Worm (Caenorhabditis elegans): Measurements from ENCODE around the gene C44C10.7.

ce11 chrX:11679211-11679977, 8.7 kb downstream of the C44C10.7 start:
- TF ChIP-seq fos-1 (tag; optimal IDR thresholded peaks at IDR 0.05) (no peak), zfp-3 (GFP tag; conservative IDR thresholded peaks at IDR 0.05) (no peak), nhr-28 (tag; optimal IDR thresholded peaks at IDR 0.05) (no peak), zag-1 (tag; optimal IDR thresholded peaks at IDR 0.05) (no peak), nhr-11 (tag; optimal IDR thresholded peaks at IDR 0.05) (no peak), nhr-76 (tag; optimal IDR thresholded peaks at IDR 0.05) (no peak), nhr-77 (tag; optimal IDR thresholded peaks at IDR 0.05) (no peak), ztf-11 (tag; optimal IDR thresholded peaks at IDR 0.05) (no peak), mdl-1 (tag; optimal IDR thresholded peaks at IDR 0.05) (no peak), hmg-1.1 (GFP tag; IDR thresholded peaks at IDR 0.05) (no peak), aly-2 (tag; optimal IDR thresholded peaks at IDR 0.05) (no peak)
